Worm (Caenorhabditis elegans): ENCODE measurements around the gene amt-3.

DNA sequence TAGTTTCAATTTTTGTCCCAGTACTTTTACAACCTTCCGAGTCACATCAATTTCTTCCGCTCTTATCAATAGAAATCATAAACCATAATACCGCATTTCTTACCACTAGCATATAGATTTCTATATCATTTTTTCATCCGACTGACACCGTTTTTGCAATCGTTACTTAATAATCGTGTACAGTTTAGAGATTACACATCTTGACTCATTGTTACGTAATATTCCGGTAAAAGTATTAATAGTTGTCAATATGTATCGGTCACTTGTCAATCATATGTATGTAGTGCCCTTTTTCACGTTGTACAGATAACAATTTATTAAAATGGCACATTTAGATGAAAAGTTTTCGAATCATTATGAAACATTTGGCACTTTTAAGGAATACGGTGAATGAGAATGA, 31.0 kb upstream of the amt-3 start:
- no peak for TF ChIP-seq zim-3 (tag; optimal IDR thresholded peaks at IDR 0.05)
- TF ChIP-seq hmg-20 (GFP tag; IDR thresholded peaks at IDR 0.05): no peak
- no peak for TF ChIP-seq ceh-40 (GFP tag; IDR thresholded peaks at IDR 0.05)
- no peak for TF ChIP-seq attf-5 (GFP tag; optimal IDR thresholded peaks at IDR 0.05)
- no peak for TF ChIP-seq sdz-38 (tag; optimal IDR thresholded peaks at IDR 0.05)
- no peak for TF ChIP-seq ztf-22 (GFP tag; optimal IDR thresholded peaks at IDR 0.05)
- no peak for TF ChIP-seq repo-1 (tag; optimal IDR thresholded peaks at IDR 0.05)
- TF ChIP-seq him-1 (tag; optimal IDR thresholded peaks at IDR 0.05): no peak
- no peak for TF ChIP-seq hrde-1 (tag; optimal IDR thresholded peaks at IDR 0.05; ENCODE audit: borderline replicate concordance)
- TF ChIP-seq lin-40 (tag; optimal IDR thresholded peaks at IDR 0.05): no peak
- no peak for TF ChIP-seq Y95B8A.8 (GFP tag; IDR thresholded peaks at IDR 0.05)
- peak; percentile 92 for TF ChIP-seq unc-62 (GFP tag; optimal IDR thresholded peaks at IDR 0.05)
- no peak for TF ChIP-seq sea-2 (GFP tag; IDR thresholded peaks at IDR 0.05)
- no peak for TF ChIP-seq egl-18 (GFP tag; IDR thresholded peaks at IDR 0.05)
